Fruit fly (Drosophila melanogaster) ovary, adult (tissue): Measurements from ENCODE around the gene CG5114.

Experiments
- CG17801 ChIP-seq: fragments of 200-800 bp; optimal IDR thresholded peaks from 2 replicates; lab custom pipeline; 2019; ENCODE audit warnings: missing biosample characterization, mild to moderate bottlenecking, missing genetic modification characterization, moderate library complexity; ENCODE audit not compliant: partially characterized antibody

CG5114 gene

dm6 chr3L:15013957-15014692 lies 31.5 kb downstream of the CG5114 start, which contains the start of gene Reck:
Gene Reck (minus strand): TSS chr3L:15014062.
- TF ChIP-seq CG17801 (GFP tag; lab: Kevin White, UChicago) = no peak

- TF ChIP-seq CG17801 (GFP tag; lab: Kevin White, UChicago) = no peak
Observed at dm6 chr3L:15021008-15021407, 38.4 kb downstream of the CG5114 start.

dm6 chr3L:15023192-15023591 lies 40.6 kb downstream of the CG5114 start, which contains the start of gene CG32148:
Gene CG32148 (plus strand): TSS chr3L:15023492.
- TF ChIP-seq CG17801 (GFP tag; lab: Kevin White, UChicago) = no peak

dm6 chr3L:15031773-15032172 lies 49.1 kb downstream of the CG5114 start:
- TF ChIP-seq CG17801 (GFP tag; lab: Kevin White, UChicago) = no peak
